Worm (Caenorhabditis elegans) whole organism, L4/young adult: ENCODE data around the gene F15H10.8.

Source experiments
- W03F9.2 ChIP-seq: fragments of 150-350 bp; optimal IDR thresholded peaks from 2 replicates; lab custom pipeline; 2014; ENCODE audit warnings: missing biosample characterization, missing genetic modification characterization
- dao-5 ChIP-seq: sonication (generic microtip); optimal IDR thresholded peaks from 2 replicates; lab custom pipeline; 2016; ENCODE audit warnings: missing genotype, missing genetic modification characterization, moderate library complexity, missing compliant biosample characterization
- him-1 ChIP-seq: sonication (generic microtip); optimal IDR thresholded peaks from 2 replicates; lab custom pipeline; 2016; ENCODE audit warnings: missing genotype, missing genetic modification reagents, missing genetic modification characterization, missing compliant biosample characterization

DNA sequence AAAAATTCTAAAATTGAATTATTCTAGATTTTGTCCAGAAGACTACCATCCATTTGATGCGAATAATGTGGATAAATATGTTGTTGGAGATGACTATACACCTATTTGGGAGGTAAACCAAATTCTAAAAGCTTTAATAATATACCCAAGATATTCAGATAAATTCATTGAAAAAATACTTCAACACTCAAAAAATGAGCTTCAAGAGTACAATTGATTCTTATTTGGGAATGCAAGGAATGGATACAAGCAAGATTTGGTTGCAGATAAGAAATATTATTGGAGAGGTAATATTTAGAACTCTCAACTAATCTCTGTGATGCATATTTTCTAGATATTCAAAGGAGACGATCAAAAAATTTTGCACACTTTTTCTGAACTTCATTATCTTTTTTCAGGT, 42.5 kb downstream of the F15H10.8 start:
- no peak for TF ChIP-seq W03F9.2
- TF ChIP-seq him-1 (tag; lab: Kevin White, UChicago): no peak
- TF ChIP-seq dao-5 (tag; lab: Kevin White, UChicago): no peak
